Fruit fly (Drosophila melanogaster) whole organism, pupa: ENCODE results near the gene path.

Experiments
- CG10348 ChIP-seq: fragments of 200-800 bp; sonication (Bioruptor generic); IDR thresholded peaks from 2 replicates; pipeline ENCODE4 v1.3.6; 2022; ENCODE audit warnings: missing biosample characterization, missing genetic modification characterization
- CG12605 ChIP-seq: fragments of 200-800 bp; sonication (Bioruptor generic); IDR thresholded peaks from 2 replicates; pipeline ENCODE4 v1.3.6; 2022; ENCODE audit warnings: missing biosample characterization, missing genetic modification characterization
- CG13204 ChIP-seq: fragments of 200-800 bp; sonication (Bioruptor generic); optimal IDR thresholded peaks from 2 replicates; lab custom pipeline; 2018; ENCODE audit warnings: missing biosample characterization, mild to moderate bottlenecking, missing genetic modification characterization, moderate library complexity
- CG14655 ChIP-seq: fragments of 200-800 bp; sonication (Bioruptor generic); optimal IDR thresholded peaks from 3 replicates; lab custom pipeline; 2017; ENCODE audit warnings: mild to moderate bottlenecking, missing biosample characterization, missing genetic modification reagents, missing genetic modification characterization
- CG15710 ChIP-seq: fragments of 200-800 bp; sonication (Bioruptor generic); optimal IDR thresholded peaks from 2 replicates; lab custom pipeline; 2018; ENCODE audit warnings: missing biosample characterization, mild to moderate bottlenecking, missing genetic modification characterization, moderate library complexity
- CG17806 ChIP-seq: fragments of 200-800 bp; sonication (Bioruptor generic); optimal IDR thresholded peaks from 2 replicates; lab custom pipeline; 2018; ENCODE audit warnings: missing biosample characterization, mild to moderate bottlenecking, missing genetic modification characterization, moderate library complexity
- CG32121 ChIP-seq: fragments of 200-800 bp; sonication (Bioruptor generic); IDR thresholded peaks from 2 replicates; pipeline ENCODE4 v1.3.6; 2022; ENCODE audit warnings: missing biosample characterization, missing genetic modification characterization
- CG34367 ChIP-seq: fragments of 200-800 bp; sonication (Bioruptor generic); optimal IDR thresholded peaks from 2 replicates; lab custom pipeline; 2018; ENCODE audit warnings: missing biosample characterization, mild to moderate bottlenecking, missing genetic modification characterization
- CG4496 ChIP-seq: fragments of 200-800 bp; sonication (Bioruptor generic); IDR thresholded peaks from 3 replicates; pipeline ENCODE4 v1.3.6; 2022; ENCODE audit warnings: missing biosample characterization, missing genetic modification characterization
- CG8159 ChIP-seq: fragments of 200-800 bp; sonication (Bioruptor generic); optimal IDR thresholded peaks from 3 replicates; lab custom pipeline; 2018; ENCODE audit warnings: missing biosample characterization, mild to moderate bottlenecking, missing genetic modification characterization, moderate library complexity
- CG8301 ChIP-seq: fragments of 200-800 bp; sonication (Bioruptor generic); optimal IDR thresholded peaks from 2 replicates; lab custom pipeline; 2018; ENCODE audit warnings: missing biosample characterization, mild to moderate bottlenecking, missing genetic modification characterization
- CG9948 ChIP-seq: fragments of 200-800 bp; sonication (Bioruptor generic); optimal IDR thresholded peaks from 2 replicates; lab custom pipeline; 2018; ENCODE audit warnings: missing biosample characterization, mild to moderate bottlenecking, missing genetic modification characterization, moderate library complexity
- D1 ChIP-seq: fragments of 200-800 bp; sonication (Bioruptor generic); optimal IDR thresholded peaks from 2 replicates; lab custom pipeline; 2018; ENCODE audit warnings: missing biosample characterization, mild to moderate bottlenecking, missing genetic modification characterization, moderate library complexity
- EcR ChIP-seq: fragments of 200-800 bp; sonication (Bioruptor generic); optimal IDR thresholded peaks from 3 replicates; lab custom pipeline; 2019; ENCODE audit warnings: missing biosample characterization, missing genetic modification characterization, mild to moderate bottlenecking, moderate library complexity, missing genetic modification reagents
- Ets98B ChIP-seq: fragments of 200-800 bp; sonication (Bioruptor generic); IDR thresholded peaks from 2 replicates; pipeline ENCODE4 v1.3.6; 2022; ENCODE audit warnings: missing biosample characterization, missing genetic modification characterization
- Pif1A ChIP-seq: fragments of 200-800 bp; sonication (Bioruptor generic); optimal IDR thresholded peaks from 3 replicates; lab custom pipeline; 2016; ENCODE audit warnings: missing biosample characterization, missing genetic modification characterization
- Pif1B ChIP-seq: fragments of 200-800 bp; sonication (Bioruptor generic); optimal IDR thresholded peaks from 3 replicates; lab custom pipeline; 2016; ENCODE audit warnings: missing biosample characterization, missing genetic modification characterization
- Snoo ChIP-seq: fragments of 200-800 bp; sonication (Bioruptor generic); optimal IDR thresholded peaks from 3 replicates; lab custom pipeline; 2017; ENCODE audit warnings: missing biosample characterization, mild to moderate bottlenecking, missing genetic modification characterization, inconsistent platforms
- fd96Ca ChIP-seq: fragments of 200-800 bp; sonication (Bioruptor generic); IDR thresholded peaks from 3 replicates; pipeline ENCODE4 v1.3.6; 2022; ENCODE audit warnings: missing biosample characterization, missing genetic modification characterization
- gl ChIP-seq: fragments of 200-800 bp; sonication (Bioruptor generic); optimal IDR thresholded peaks from 2 replicates; lab custom pipeline; 2018; ENCODE audit warnings: missing biosample characterization, mild to moderate bottlenecking, missing genetic modification characterization
- rn ChIP-seq: fragments of 200-800 bp; sonication (Bioruptor generic); IDR thresholded peaks from 2 replicates; pipeline ENCODE4 v1.3.6; 2022; ENCODE audit warnings: missing biosample characterization, missing genetic modification characterization

The path gene

dm6 chr3L:9508653-9509036 is 3.5 kb upstream of the path start:
- TF ChIP-seq Snoo (tag; lab: Kevin White, UChicago) (no peak), CG32121 (GFP tag; lab: Robert Waterston, UW) (no peak), D1 (tag; lab: Kevin White, UChicago) (no peak), EcR (GFP tag; lab: Kevin White, UChicago) (no peak), CG4496 (GFP tag; lab: Robert Waterston, UW) (no peak), CG8159 (peak; percentile 45), Pif1A (GFP tag; lab: Kevin White, UChicago) (no peak), Ets98B (GFP tag; lab: Robert Waterston, UW) (no peak), CG17806 (tag; lab: Kevin White, UChicago) (peak; percentile 23), CG14655 (GFP tag; lab: Kevin White, UChicago) (no peak), CG13204 (GFP tag; lab: Kevin White, UChicago) (no peak), rn (GFP tag; lab: Robert Waterston, UW) (no peak)

DNA sequence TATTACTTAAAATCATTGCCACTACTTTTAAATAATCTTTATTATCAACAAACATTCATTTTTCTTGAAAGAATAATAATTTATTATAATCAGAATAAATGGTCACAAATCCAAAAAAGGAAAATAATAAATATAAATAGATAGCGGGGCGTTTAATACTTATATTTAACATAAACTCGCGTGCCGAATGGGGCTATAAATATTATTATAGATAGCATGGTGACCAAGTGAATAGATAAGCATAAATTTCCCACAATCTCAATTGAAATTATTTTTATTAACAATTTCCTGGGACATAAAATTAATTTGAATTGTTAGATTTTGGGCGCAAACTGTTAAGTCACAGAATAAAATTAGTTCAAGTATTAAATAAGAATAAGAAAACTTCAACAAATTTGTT is 1.3 kb upstream of the path start:
- TF ChIP-seq CG9948 (tag; lab: Kevin White, UChicago) (no peak), Snoo (tag; lab: Kevin White, UChicago) (no peak), Pif1B (GFP tag; lab: Kevin White, UChicago) (no peak), rn (GFP tag; lab: Robert Waterston, UW) (no peak), CG15710 (tag; lab: Kevin White, UChicago) (no peak), Ets98B (GFP tag; lab: Robert Waterston, UW) (no peak), D1 (tag; lab: Kevin White, UChicago) (no peak), CG4496 (GFP tag; lab: Robert Waterston, UW) (no peak), CG13204 (GFP tag; lab: Kevin White, UChicago) (no peak), Pif1A (GFP tag; lab: Kevin White, UChicago) (no peak), CG8159 (no peak), CG32121 (GFP tag; lab: Robert Waterston, UW) (no peak), CG10348 (no peak), EcR (GFP tag; lab: Kevin White, UChicago) (no peak), CG14655 (GFP tag; lab: Kevin White, UChicago) (no peak), CG12605 (GFP tag; lab: Robert Waterston, UW) (no peak), CG17806 (tag; lab: Kevin White, UChicago) (no peak), fd96Ca (no peak), gl (no peak), CG34367 (tag; lab: Kevin White, UChicago) (no peak)

- TF ChIP-seq EcR (GFP tag; lab: Kevin White, UChicago) (peak; percentile 92), CG12605 (GFP tag; lab: Robert Waterston, UW) (no peak)
Measured at dm6 chr3L:9505713-9506062, 560 bp upstream of the path start.

DNA sequence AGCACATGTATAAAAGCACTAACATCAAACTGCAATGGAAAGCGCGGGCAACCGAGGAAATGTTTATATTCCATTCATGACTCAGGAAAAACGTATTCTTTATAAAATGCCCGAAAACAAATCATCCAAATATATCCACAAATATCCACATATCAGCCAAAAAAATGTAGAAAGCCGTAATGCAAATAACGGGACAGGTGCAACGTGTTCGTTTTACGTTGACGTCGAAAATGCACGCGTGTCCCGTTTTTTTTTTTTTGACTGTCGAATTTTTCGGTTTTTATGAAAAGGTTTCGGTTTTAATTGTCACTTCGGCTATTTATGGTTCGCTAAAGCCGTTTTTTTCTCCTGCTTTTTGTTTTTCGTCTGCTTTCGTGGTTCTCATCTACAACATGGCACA is 598 bp downstream of the path start:
- TF ChIP-seq EcR (GFP tag; lab: Kevin White, UChicago) (no peak), CG13204 (GFP tag; lab: Kevin White, UChicago) (no peak), CG17806 (tag; lab: Kevin White, UChicago) (no peak), CG14655 (GFP tag; lab: Kevin White, UChicago) (no peak), CG34367 (tag; lab: Kevin White, UChicago) (no peak), Snoo (tag; lab: Kevin White, UChicago) (no peak)

dm6 chr3L:9503552-9504317 is 1.4 kb downstream of the path start:
- 0 out of 3 replicates have a peak, but pooled peaks have one; percentile 9 for TF ChIP-seq CG4496 (GFP tag; lab: Robert Waterston, UW)
- TF ChIP-seq CG8159, result no peak
- TF ChIP-seq Pif1A (GFP tag; lab: Kevin White, UChicago), result peak; percentile 7
- TF ChIP-seq Pif1B (GFP tag; lab: Kevin White, UChicago), result peak; percentile 8
- no peak for TF ChIP-seq gl
- TF ChIP-seq Snoo (tag; lab: Kevin White, UChicago), result no peak
- no peak for TF ChIP-seq rn (GFP tag; lab: Robert Waterston, UW)
- peak; percentile 39 for TF ChIP-seq CG17806 (tag; lab: Kevin White, UChicago)
- peak; percentile 38 for TF ChIP-seq CG9948 (tag; lab: Kevin White, UChicago)
- 0 out of 2 replicates have a peak, but pooled peaks have one; percentile 21 for TF ChIP-seq CG32121 (GFP tag; lab: Robert Waterston, UW)
- TF ChIP-seq CG8301 (tag; lab: Kevin White, UChicago), result peak; percentile 31
- TF ChIP-seq, all 21 proteins: peak for 7

DNA sequence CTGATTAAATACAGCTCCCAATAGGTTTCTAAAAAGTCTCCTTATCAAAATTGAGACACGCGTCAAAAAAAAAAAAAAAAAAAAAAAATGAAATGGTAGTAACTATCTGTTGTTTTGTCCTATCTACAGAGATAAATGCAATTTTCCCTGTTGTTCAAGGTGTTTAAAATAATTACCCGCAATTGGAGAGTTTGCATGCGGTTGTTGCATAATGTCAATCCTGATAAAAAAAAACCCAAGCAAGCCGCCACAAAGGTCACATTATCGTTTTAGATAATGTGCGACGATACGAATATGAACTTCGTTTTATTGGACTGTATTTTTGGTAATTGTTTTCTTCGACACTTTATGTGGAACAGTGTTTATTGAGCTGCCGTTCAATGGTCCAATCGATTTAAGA is 2.3 kb downstream of the path start:
- TF ChIP-seq Pif1A (GFP tag; lab: Kevin White, UChicago) (no peak), CG17806 (tag; lab: Kevin White, UChicago) (no peak), Ets98B (GFP tag; lab: Robert Waterston, UW) (no peak), CG4496 (GFP tag; lab: Robert Waterston, UW) (no peak), fd96Ca (no peak), CG15710 (tag; lab: Kevin White, UChicago) (no peak), D1 (tag; lab: Kevin White, UChicago) (no peak), Pif1B (GFP tag; lab: Kevin White, UChicago) (no peak), CG32121 (GFP tag; lab: Robert Waterston, UW) (no peak), EcR (GFP tag; lab: Kevin White, UChicago) (no peak), CG14655 (GFP tag; lab: Kevin White, UChicago) (no peak), CG12605 (GFP tag; lab: Robert Waterston, UW) (no peak), CG9948 (tag; lab: Kevin White, UChicago) (no peak), CG8159 (no peak), gl (no peak), CG8301 (tag; lab: Kevin White, UChicago) (no peak), rn (GFP tag; lab: Robert Waterston, UW) (no peak), CG10348 (no peak)
